Worm (Caenorhabditis elegans) whole organism, late embryonic: Measurements from ENCODE around the gene C14A11.6.

ENCODE experiments used
- C38D4.7 ChIP-seq: fragments of 200-800 bp; sonication (Bioruptor generic); optimal IDR thresholded peaks from 2 replicates; lab custom pipeline; 2018; ENCODE audit warnings: mild to moderate bottlenecking, missing genetic modification characterization, moderate library complexity, missing compliant biosample characterization
- F13H6.1 ChIP-seq: sonication (generic microtip); optimal IDR thresholded peaks from 2 replicates; lab custom pipeline; 2016; ENCODE audit warnings: missing genetic modification characterization, missing compliant biosample characterization
- K02D7.2 ChIP-seq: sonication (generic microtip); optimal IDR thresholded peaks from 2 replicates; lab custom pipeline; 2017; ENCODE audit warnings: mild to moderate bottlenecking, missing genetic modification characterization, missing compliant biosample characterization
- K09A11.1 ChIP-seq: sonication (generic microtip); optimal IDR thresholded peaks from 2 replicates; lab custom pipeline; 2017; ENCODE audit warnings: antibody characterized with exemption, mild to moderate bottlenecking, missing genetic modification characterization, missing compliant biosample characterization; ENCODE audit not compliant: insufficient read depth
- T23F11.4 ChIP-seq: fragments of 200-800 bp; sonication (Bioruptor generic); optimal IDR thresholded peaks from 2 replicates; lab custom pipeline; 2018; ENCODE audit warnings: mild to moderate bottlenecking, missing genetic modification characterization, missing compliant biosample characterization
- ama-1 ChIP-seq: fragments of 150-350 bp; optimal IDR thresholded peaks from 2 replicates; lab custom pipeline; 2014
- ceh-19 ChIP-seq: fragments of 200-800 bp; sonication (Bioruptor generic); optimal IDR thresholded peaks from 2 replicates; lab custom pipeline; 2018; ENCODE audit warnings: mild to moderate bottlenecking, missing genetic modification characterization, missing compliant biosample characterization
- ceh-2 ChIP-seq: sonication (generic microtip); optimal IDR thresholded peaks from 2 replicates; lab custom pipeline; 2016; ENCODE audit warnings: missing genotype, missing genetic modification characterization, missing compliant biosample characterization
- ceh-22 ChIP-seq: sonication (generic microtip); optimal IDR thresholded peaks from 2 replicates; lab custom pipeline; 2017; ENCODE audit warnings: missing biosample characterization, missing genetic modification characterization
- ceh-24 ChIP-seq: sonication (generic microtip); optimal IDR thresholded peaks from 2 replicates; lab custom pipeline; 2016; ENCODE audit warnings: mild to moderate bottlenecking, missing genetic modification characterization, missing compliant biosample characterization
- ceh-31 ChIP-seq: sonication (generic microtip); optimal IDR thresholded peaks from 2 replicates; lab custom pipeline; 2016; ENCODE audit warnings: missing genetic modification characterization, missing compliant biosample characterization
- ceh-48 ChIP-seq: sonication (generic microtip); optimal IDR thresholded peaks from 2 replicates; lab custom pipeline; 2016; ENCODE audit warnings: missing genetic modification characterization, inconsistent platforms, missing compliant biosample characterization
- ceh-6 ChIP-seq: fragments of 200-800 bp; sonication (Bioruptor generic); optimal IDR thresholded peaks from 2 replicates; lab custom pipeline; 2018; ENCODE audit warnings: mild to moderate bottlenecking, missing genetic modification characterization, missing compliant biosample characterization
- ceh-9 ChIP-seq: sonication (generic microtip); optimal IDR thresholded peaks from 2 replicates; lab custom pipeline; 2016; ENCODE audit warnings: mild to moderate bottlenecking, missing genetic modification characterization, inconsistent platforms, missing compliant biosample characterization
- che-1 ChIP-seq: sonication (generic microtip); optimal IDR thresholded peaks from 2 replicates; lab custom pipeline; 2016; ENCODE audit warnings: mild to moderate bottlenecking, missing genetic modification characterization, missing compliant biosample characterization
- dve-1 ChIP-seq: sonication (generic microtip); optimal IDR thresholded peaks from 2 replicates; lab custom pipeline; 2017; ENCODE audit warnings: antibody characterized with exemption, mild to moderate bottlenecking, missing genetic modification characterization, missing compliant biosample characterization
- elt-2 ChIP-seq: sonication (generic microtip); optimal IDR thresholded peaks from 2 replicates; lab custom pipeline; 2016; ENCODE audit warnings: missing genetic modification reagents, missing genetic modification characterization, missing compliant biosample characterization
- fax-1 ChIP-seq: sonication (generic microtip); optimal IDR thresholded peaks from 2 replicates; lab custom pipeline; 2016; ENCODE audit warnings: missing genotype, missing genetic modification characterization, missing compliant biosample characterization
- fkh-10 ChIP-seq: fragments of 150-350 bp; optimal IDR thresholded peaks from 2 replicates; lab custom pipeline; 2014; ENCODE audit warnings: missing biosample characterization, missing genetic modification reagents, missing genetic modification characterization
- fkh-6 ChIP-seq: sonication (generic microtip); optimal IDR thresholded peaks from 2 replicates; lab custom pipeline; 2016; ENCODE audit warnings: missing genetic modification characterization, missing compliant biosample characterization
- hlh-8 ChIP-seq: sonication (generic microtip); optimal IDR thresholded peaks from 2 replicates; lab custom pipeline; 2016; ENCODE audit warnings: missing genotype, missing genetic modification characterization, missing compliant biosample characterization
- lim-6 ChIP-seq: sonication (generic microtip); optimal IDR thresholded peaks from 2 replicates; lab custom pipeline; 2016; ENCODE audit warnings: missing genetic modification characterization, missing compliant biosample characterization
- mec-3 ChIP-seq: sonication (generic microtip); optimal IDR thresholded peaks from 2 replicates; lab custom pipeline; 2016; ENCODE audit warnings: borderline replicate concordance, missing genetic modification characterization, missing compliant biosample characterization
- nfya-1 ChIP-seq: sonication (generic microtip); optimal IDR thresholded peaks from 2 replicates; lab custom pipeline; 2017; ENCODE audit warnings: missing genetic modification characterization, mild to moderate bottlenecking, missing compliant biosample characterization, antibody characterized with exemption, moderate library complexity
- nhr-11 ChIP-seq: fragments of 150-350 bp; optimal IDR thresholded peaks from 2 replicates; lab custom pipeline; 2014; ENCODE audit warnings: missing biosample characterization, missing genetic modification characterization
- odd-2 ChIP-seq: sonication (generic microtip); optimal IDR thresholded peaks from 2 replicates; lab custom pipeline; 2017; ENCODE audit warnings: antibody characterized with exemption, mild to moderate bottlenecking, missing genetic modification characterization, missing compliant biosample characterization
- pag-3 ChIP-seq: sonication (generic microtip); optimal IDR thresholded peaks from 2 replicates; lab custom pipeline; 2016; ENCODE audit warnings: missing compliant biosample characterization, missing genetic modification characterization, borderline replicate concordance
- pqm-1 ChIP-seq: sonication (generic microtip); optimal IDR thresholded peaks from 2 replicates; lab custom pipeline; 2016; ENCODE audit warnings: missing genetic modification characterization, missing compliant biosample characterization
- ref-2 ChIP-seq: sonication (generic microtip); optimal IDR thresholded peaks from 2 replicates; lab custom pipeline; 2016; ENCODE audit warnings: missing genetic modification characterization, missing compliant biosample characterization
- sdc-2 ChIP-seq: sonication (generic microtip); optimal IDR thresholded peaks from 2 replicates; lab custom pipeline; 2016; ENCODE audit warnings: missing genotype, missing genetic modification characterization, missing compliant biosample characterization
- sox-4 ChIP-seq: sonication (generic microtip); optimal IDR thresholded peaks from 2 replicates; lab custom pipeline; 2017; ENCODE audit warnings: mild to moderate bottlenecking, missing genetic modification characterization, inconsistent platforms, missing compliant biosample characterization
- tbx-2 ChIP-seq: sonication (generic microtip); optimal IDR thresholded peaks from 2 replicates; lab custom pipeline; 2016; ENCODE audit warnings: missing genetic modification characterization, missing compliant biosample characterization
- unc-3 ChIP-seq, 2 experiments: fragments of 200-800 bp in 1 of 2; sonication (Bioruptor generic) in 1 of 2; sonication (generic microtip) in 1 of 2; conservative IDR thresholded peaks in 1 of 2; optimal IDR thresholded peaks in 1 of 2; 2 replicates each; pipeline versions ENCODE4 v1.3.6 to Lab custom; 2016 to 2022; ENCODE audit warnings: missing compliant biosample characterization in 2 of 2, missing genetic modification characterization in 2 of 2, missing genetic modification reagents in 1 of 2
- unc-42 ChIP-seq: sonication (generic microtip); optimal IDR thresholded peaks from 2 replicates; lab custom pipeline; 2016; ENCODE audit warnings: missing genotype, missing genetic modification characterization, missing compliant biosample characterization
- ztf-16 ChIP-seq: sonication (generic microtip); optimal IDR thresholded peaks from 2 replicates; lab custom pipeline; 2017; ENCODE audit warnings: missing genetic modification characterization, missing compliant biosample characterization

Gene C14A11.6

ce11 chrX:2852388-2852908 lies 38.5 kb upstream of the C14A11.6 start, which contains the start of gene kin-29 (continued):
- TF ChIP-seq ceh-24 (tag; lab: Kevin White, UChicago) (no peak), ama-1 (lab: Kevin White, UChicago) (no peak), dve-1 (tag; lab: Kevin White, UChicago) (peak; percentile 68), fkh-6 (no peak), T23F11.4 (peak; percentile 22), ref-2 (tag; lab: Kevin White, UChicago) (peak; percentile 86), ceh-19 (peak; percentile 80), ceh-9 (tag; lab: Kevin White, UChicago) (no peak), sdc-2 (tag; lab: Kevin White, UChicago) (peak; percentile 89), fax-1 (tag; lab: Kevin White, UChicago) (peak; percentile 68), F13H6.1 (tag; lab: Kevin White, UChicago) (peak; percentile 81), nhr-11 (no peak), unc-3 (GFP tag; conservative IDR thresholded peaks at IDR 0.05; lab: Robert Waterston, UW) (no peak), unc-3 (tag; optimal IDR thresholded peaks at IDR 0.05; lab: Kevin White, UChicago) (peak; percentile 53), nfya-1 (tag; lab: Kevin White, UChicago) (peak; percentile 89), sox-4 (tag; lab: Kevin White, UChicago) (peak; percentile 68), ceh-22 (no peak)

- TF ChIP-seq odd-2 (tag; lab: Kevin White, UChicago) = no peak
- TF ChIP-seq pqm-1 (tag; lab: Kevin White, UChicago) = no peak
- no peak for TF ChIP-seq C38D4.7 (GFP tag; lab: Kevin White, UChicago)
- no peak for TF ChIP-seq T23F11.4
- TF ChIP-seq ceh-6 (GFP tag; lab: Kevin White, UChicago) = no peak
- TF ChIP-seq pag-3 (tag; lab: Kevin White, UChicago) = no peak
- TF ChIP-seq tbx-2 (tag; lab: Kevin White, UChicago) = no peak
- no peak for TF ChIP-seq fkh-10 (GFP tag; lab: Kevin White, UChicago)
- TF ChIP-seq hlh-8 (tag; lab: Kevin White, UChicago) = no peak
- no peak for TF ChIP-seq ztf-16 (tag; lab: Kevin White, UChicago)
- no peak for TF ChIP-seq K02D7.2 (tag; lab: Kevin White, UChicago)
- no peak for TF ChIP-seq ceh-2 (tag; lab: Kevin White, UChicago)
- TF ChIP-seq K09A11.1 (tag; lab: Kevin White, UChicago) = no peak
- TF ChIP-seq ceh-48 = no peak
- no peak for TF ChIP-seq unc-42 (tag; lab: Kevin White, UChicago)
- no peak for TF ChIP-seq sdc-2 (tag; lab: Kevin White, UChicago)
- no peak for TF ChIP-seq mec-3 (tag; lab: Kevin White, UChicago)
- no peak for TF ChIP-seq che-1 (tag; lab: Kevin White, UChicago)
Measured at ce11 chrX:2843508-2843907, 29.6 kb upstream of the C14A11.6 start.

- no peak for TF ChIP-seq ceh-31 (tag; lab: Kevin White, UChicago)
- TF ChIP-seq elt-2 = peak; percentile 35
Measured at ce11 chrX:2841754-2842153, 27.8 kb upstream of the C14A11.6 start.

ce11 chrX:2840287-2840686 lies 26.3 kb upstream of the C14A11.6 start, which contains the start of gene Y71H10B.1:
Gene Y71H10B.1 (minus strand): TSS chrX:2840292.
- no peak for TF ChIP-seq lim-6 (tag; lab: Kevin White, UChicago)
- no peak for TF ChIP-seq ztf-16 (tag; lab: Kevin White, UChicago)
- TF ChIP-seq C38D4.7 (GFP tag; lab: Kevin White, UChicago) = no peak
